Worm (Caenorhabditis elegans) whole organism, young adult: Measurements from ENCODE around the gene F31F7.2.
A peak's percentile ranks its signal among the peaks of the same experiment; 100 is the strongest.

ENCODE experiments used
- K11D2.4 ChIP-seq: fragments of 200-800 bp; sonication (Bioruptor generic); IDR thresholded peaks from 2 replicates; pipeline ENCODE4 v1.3.6; 2022; ENCODE audit warnings: missing genetic modification reagents, missing genetic modification characterization, missing compliant biosample characterization
- Y53F4B.3 ChIP-seq: fragments of 200-800 bp; sonication (Bioruptor generic); IDR thresholded peaks from 2 replicates; pipeline ENCODE4 v1.3.6; 2022; ENCODE audit warnings: missing genetic modification reagents, missing genetic modification characterization, missing compliant biosample characterization
- akir-1 ChIP-seq: fragments of 200-800 bp; sonication (Bioruptor generic); optimal IDR thresholded peaks from 2 replicates; lab custom pipeline; 2018; ENCODE audit warnings: mild to moderate bottlenecking, missing genetic modification characterization, moderate library complexity, missing compliant biosample characterization
- aptf-2 ChIP-seq: fragments of 200-800 bp; sonication (Bioruptor generic); conservative IDR thresholded peaks from 2 replicates; pipeline ENCODE4 v1.3.6; 2022; ENCODE audit warnings: missing genetic modification reagents, missing genetic modification characterization, missing compliant biosample characterization
- atf-7 ChIP-seq: sonication (generic microtip); optimal IDR thresholded peaks from 2 replicates; lab custom pipeline; 2017; ENCODE audit warnings: mild to moderate bottlenecking, missing genetic modification characterization, missing compliant biosample characterization
- cebp-1 ChIP-seq, 2 experiments: fragments of 200-800 bp in 1 of 2; sonication (Bioruptor generic) in 1 of 2; sonication (generic microtip) in 1 of 2; IDR thresholded peaks in 1 of 2; optimal IDR thresholded peaks in 1 of 2; 2 replicates each; pipeline versions ENCODE4 v1.3.6 to Lab custom; 2017 to 2022; ENCODE audit warnings: missing compliant biosample characterization in 2 of 2, missing genetic modification characterization in 2 of 2, mild to moderate bottlenecking in 1 of 2, missing genetic modification reagents in 1 of 2, moderate library complexity in 1 of 2
- ceh-100 ChIP-seq: fragments of 200-800 bp; sonication (Bioruptor generic); IDR thresholded peaks from 2 replicates; pipeline ENCODE4 v1.3.6; 2022; ENCODE audit warnings: missing genetic modification reagents, missing genetic modification characterization, missing compliant biosample characterization
- ceh-27 ChIP-seq: fragments of 200-800 bp; sonication (Bioruptor generic); optimal IDR thresholded peaks from 2 replicates; lab custom pipeline; 2018; ENCODE audit warnings: mild to moderate bottlenecking, missing genetic modification characterization, moderate library complexity, missing compliant biosample characterization
- ceh-79 ChIP-seq: sonication (generic microtip); optimal IDR thresholded peaks from 2 replicates; lab custom pipeline; 2017; ENCODE audit warnings: mild to moderate bottlenecking, missing genetic modification characterization, missing compliant biosample characterization
- dox-1 ChIP-seq: fragments of 200-800 bp; sonication (Bioruptor generic); IDR thresholded peaks from 2 replicates; pipeline ENCODE4 v1.3.6; 2022; ENCODE audit warnings: missing genetic modification reagents, missing genetic modification characterization, missing compliant biosample characterization
- egl-44 ChIP-seq: fragments of 200-800 bp; sonication (Bioruptor generic); IDR thresholded peaks from 2 replicates; pipeline ENCODE4 v1.3.6; 2022; ENCODE audit warnings: missing genetic modification reagents, missing genetic modification characterization, missing compliant biosample characterization
- ets-4 ChIP-seq: fragments of 200-800 bp; sonication (Bioruptor generic); optimal IDR thresholded peaks from 2 replicates; lab custom pipeline; 2018; ENCODE audit warnings: mild to moderate bottlenecking, missing genetic modification characterization, missing compliant biosample characterization
- hmg-1.2 ChIP-seq: fragments of 200-800 bp; sonication (Bioruptor generic); IDR thresholded peaks from 2 replicates; pipeline ENCODE4 v1.3.6; 2022; ENCODE audit warnings: missing genetic modification reagents, missing genetic modification characterization, missing compliant biosample characterization
- hrde-1 ChIP-seq: sonication (generic microtip); optimal IDR thresholded peaks from 2 replicates; lab custom pipeline; 2016; ENCODE audit warnings: missing genetic modification characterization, mild to moderate bottlenecking, missing compliant biosample characterization, moderate library complexity, missing genotype, missing genetic modification reagents, borderline replicate concordance
- let-607 ChIP-seq, 2 experiments: fragments of 200-800 bp in 1 of 2; sonication (Bioruptor generic) in 1 of 2; sonication (generic microtip) in 1 of 2; optimal IDR thresholded peaks; 2 replicates each; lab custom pipeline; 2016 to 2018; ENCODE audit warnings: mild to moderate bottlenecking in 2 of 2, missing compliant biosample characterization in 2 of 2, missing genetic modification characterization in 2 of 2, moderate library complexity in 2 of 2, missing genotype in 1 of 2
- lin-54 ChIP-seq: fragments of 200-800 bp; sonication (Bioruptor generic); optimal IDR thresholded peaks from 2 replicates; lab custom pipeline; 2018; ENCODE audit warnings: mild to moderate bottlenecking, missing genetic modification characterization, missing compliant biosample characterization
- madf-8 ChIP-seq: fragments of 200-800 bp; sonication (Bioruptor generic); conservative IDR thresholded peaks from 2 replicates; pipeline ENCODE4 v1.3.6; 2022; ENCODE audit warnings: missing genetic modification reagents, missing genetic modification characterization, missing compliant biosample characterization
- mel-28 ChIP-seq: sonication (generic microtip); optimal IDR thresholded peaks from 2 replicates; lab custom pipeline; 2016; ENCODE audit warnings: borderline replicate concordance, mild to moderate bottlenecking, missing genetic modification characterization, missing compliant biosample characterization
- nfyb-1 ChIP-seq: fragments of 200-800 bp; sonication (Bioruptor generic); IDR thresholded peaks from 2 replicates; pipeline ENCODE4 v1.3.6; 2022; ENCODE audit warnings: missing genetic modification reagents, missing genetic modification characterization, missing compliant biosample characterization
- nhr-120 ChIP-seq: fragments of 200-800 bp; sonication (Bioruptor generic); IDR thresholded peaks from 2 replicates; pipeline ENCODE4 v1.3.6; 2022; ENCODE audit warnings: missing genetic modification characterization, missing compliant biosample characterization
- nhr-27 ChIP-seq: fragments of 200-800 bp; sonication (Bioruptor generic); optimal IDR thresholded peaks from 2 replicates; lab custom pipeline; 2018; ENCODE audit warnings: mild to moderate bottlenecking, missing genetic modification characterization, moderate library complexity, missing compliant biosample characterization
- nhr-80 ChIP-seq: sonication (generic microtip); optimal IDR thresholded peaks from 2 replicates; lab custom pipeline; 2016; ENCODE audit warnings: missing genetic modification characterization, missing compliant biosample characterization
- nhr-90 ChIP-seq: sonication (generic microtip); optimal IDR thresholded peaks from 2 replicates; lab custom pipeline; 2016; ENCODE audit warnings: missing genotype, mild to moderate bottlenecking, missing genetic modification characterization, missing compliant biosample characterization
- rcor-1 ChIP-seq: fragments of 200-800 bp; sonication (Bioruptor generic); IDR thresholded peaks from 2 replicates; pipeline ENCODE4 v1.3.6; 2022; ENCODE audit warnings: missing genetic modification reagents, missing genetic modification characterization, missing compliant biosample characterization
- rpc-1 ChIP-seq, 2 experiments: fragments of 150-350 bp in 1 of 2; sonication (generic microtip) in 1 of 2; optimal IDR thresholded peaks; 2 replicates each; lab custom pipeline; 2014 to 2018; ENCODE audit warnings: missing biosample characterization in 1 of 2, missing genetic modification characterization in 1 of 2, missing genetic modification reagents in 1 of 2, missing genotype in 1 of 2
- snpc-3.4 ChIP-seq: sonication (generic microtip); optimal IDR thresholded peaks from 2 replicates; lab custom pipeline; 2017; ENCODE audit warnings: missing genetic modification characterization, mild to moderate bottlenecking, missing compliant biosample characterization, antibody characterized with exemption, moderate library complexity, missing genotype, missing genetic modification reagents
- tbp1 ChIP-seq: fragments of 200-800 bp; sonication (Bioruptor generic); optimal IDR thresholded peaks from 2 replicates; lab custom pipeline; 2018; ENCODE audit warnings: mild to moderate bottlenecking, missing genetic modification characterization, missing compliant biosample characterization
- ztf-22 ChIP-seq: fragments of 200-800 bp; sonication (Bioruptor generic); optimal IDR thresholded peaks from 2 replicates; lab custom pipeline; 2018; ENCODE audit warnings: mild to moderate bottlenecking, missing genetic modification characterization, moderate library complexity, missing compliant biosample characterization
- ztf-26 ChIP-seq: sonication (generic microtip); optimal IDR thresholded peaks from 2 replicates; lab custom pipeline; 2017; ENCODE audit warnings: missing genetic modification characterization, missing compliant biosample characterization
- ztf-28 ChIP-seq: fragments of 200-800 bp; sonication (Bioruptor generic); IDR thresholded peaks from 2 replicates; pipeline ENCODE4 v1.3.6; 2022; ENCODE audit warnings: missing genetic modification reagents, missing genetic modification characterization, missing compliant biosample characterization
- ztf-6 ChIP-seq: fragments of 200-800 bp; sonication (Bioruptor generic); IDR thresholded peaks from 2 replicates; pipeline ENCODE4 v1.3.6; 2022; ENCODE audit warnings: missing genetic modification reagents, missing genetic modification characterization, missing compliant biosample characterization

The F31F7.2 gene

ce11 chrV:6268526-6268925, 2.1 kb upstream of the F31F7.2 start:
- TF ChIP-seq cebp-1 (GFP tag; IDR thresholded peaks at IDR 0.05; lab: Robert Waterston, UW) = no peak
- TF ChIP-seq cebp-1 (tag; optimal IDR thresholded peaks at IDR 0.05; lab: Kevin White, UChicago) = peak; percentile 41
- TF ChIP-seq hmg-1.2 = no peak
- TF ChIP-seq, all 124 proteins: peak for 1

ce11 chrV:6268961-6269360, 1.7 kb upstream of the F31F7.2 start:
- TF ChIP-seq let-607 (tag; optimal IDR thresholded peaks at IDR 0.05; lab: Kevin White, UChicago) (no peak), nhr-80 (peak; percentile 20)
- TF ChIP-seq, all 124 proteins: peak for 1

ce11 chrV:6270097-6270496, 555 bp upstream of the F31F7.2 start:
- no peak for TF ChIP-seq atf-7 (tag; lab: Kevin White, UChicago)
- no peak for TF ChIP-seq ztf-26
- no peak for TF ChIP-seq ceh-27 (GFP tag; lab: Kevin White, UChicago)
- no peak for TF ChIP-seq lin-54
- no peak for TF ChIP-seq mel-28 (tag; lab: Kevin White, UChicago)
- no peak for TF ChIP-seq ztf-6 (GFP tag; lab: Robert Waterston, UW)
- no peak for TF ChIP-seq ceh-100
- no peak for TF ChIP-seq nhr-120 (GFP tag; lab: Robert Waterston, UW)
- no peak for TF ChIP-seq rcor-1 (GFP tag; lab: Robert Waterston, UW)
- no peak for TF ChIP-seq rpc-1 (optimal IDR thresholded peaks at IDR 0.05; lab: Kevin White, UChicago)
- TF ChIP-seq rpc-1 (tag; optimal IDR thresholded peaks at IDR 0.05; lab: Kevin White, UChicago) = no peak
- TF ChIP-seq ztf-28 (GFP tag; lab: Robert Waterston, UW) = no peak
- TF ChIP-seq K11D2.4 (GFP tag; lab: Robert Waterston, UW) = no peak
- TF ChIP-seq madf-8 (GFP tag; lab: Robert Waterston, UW) = no peak
- TF ChIP-seq aptf-2 (GFP tag; lab: Robert Waterston, UW) = no peak
- TF ChIP-seq hrde-1 (tag; lab: Kevin White, UChicago) = no peak
- TF ChIP-seq nhr-27 (tag; lab: Kevin White, UChicago) = no peak
- no peak for TF ChIP-seq akir-1 (GFP tag; lab: Kevin White, UChicago)
- no peak for TF ChIP-seq egl-44 (GFP tag; lab: Robert Waterston, UW)

ce11 chrV:6275209-6275608, 4.6 kb downstream of the F31F7.2 start:
- TF ChIP-seq Y53F4B.3 (no peak), atf-7 (tag; lab: Kevin White, UChicago) (peak; percentile 37), ztf-22 (GFP tag; lab: Kevin White, UChicago) (peak; percentile 49), nfyb-1 (GFP tag; lab: Robert Waterston, UW) (peak; percentile 49; the same call in 1 of the 2 replicates), ets-4 (peak; percentile 63), nhr-80 (peak; percentile 93), tbp1 (GFP tag; lab: Kevin White, UChicago) (peak; percentile 24), ceh-79 (no peak), nhr-90 (tag; lab: Kevin White, UChicago) (peak; percentile 34), cebp-1 (GFP tag; IDR thresholded peaks at IDR 0.05; lab: Robert Waterston, UW) (no peak), cebp-1 (tag; optimal IDR thresholded peaks at IDR 0.05; lab: Kevin White, UChicago) (peak; percentile 57), let-607 (tag; optimal IDR thresholded peaks at IDR 0.05; lab: Kevin White, UChicago) (peak in 1 of 2 experiments; percentile 17), hmg-1.2 (0 out of 2 replicates have a peak, but pooled peaks have one; percentile 14), dox-1 (GFP tag; lab: Robert Waterston, UW) (peak; percentile 54; the same call in 1 of the 2 replicates), snpc-3.4 (no peak)
